Fruit fly (Drosophila melanogaster): ENCODE data around the gene Lkb1.

DNA sequence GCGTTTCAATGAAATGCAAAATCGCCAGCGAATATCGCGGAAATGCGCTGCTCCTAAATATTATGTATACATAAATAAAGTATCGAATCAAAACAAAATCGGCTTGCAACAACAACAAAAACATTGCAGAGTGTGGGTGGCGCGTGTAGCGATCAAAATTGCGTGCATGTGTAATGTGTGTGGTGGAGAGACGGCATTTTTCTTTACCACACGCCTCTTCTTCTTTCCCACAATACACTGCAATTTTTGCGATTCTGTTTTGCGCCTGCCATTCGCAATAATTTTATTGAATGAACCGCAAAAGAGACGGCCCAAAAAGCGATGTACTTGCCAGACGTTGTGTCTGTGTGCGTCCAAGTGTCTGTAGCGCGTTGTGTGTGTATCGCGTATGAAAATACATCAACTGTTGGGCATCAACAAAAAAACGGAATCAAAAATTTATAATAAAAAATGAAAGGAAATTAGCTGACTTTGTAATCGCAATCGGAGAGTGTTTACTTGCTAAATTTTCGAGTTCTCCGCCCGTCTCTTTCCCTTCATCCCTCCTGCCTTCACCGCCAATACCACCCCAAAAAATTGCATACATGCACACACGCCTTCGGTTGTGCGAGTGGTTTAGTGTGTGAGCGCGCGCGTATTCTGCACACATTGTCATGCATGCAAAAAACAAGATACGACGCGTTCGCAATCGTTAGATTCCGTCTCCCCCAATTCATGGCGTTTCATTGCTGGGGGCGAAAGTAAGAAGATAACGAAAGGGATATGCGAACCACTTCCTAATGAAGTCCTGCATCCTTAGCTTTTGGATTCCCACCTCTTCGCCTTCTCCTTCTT, 8.4 kb downstream of the Lkb1 start:
- TF ChIP-seq CTCF (optimal IDR thresholded peaks at IDR 0.05) = no peak
- TF ChIP-seq CG8478 (optimal IDR thresholded peaks at IDR 0.05) = no peak
